Fruit fly (Drosophila melanogaster) whole organism, wandering third instar larva: Measurements from ENCODE around the gene CG34461.

ENCODE experiments used
- HLH106 ChIP-seq: fragments of 200-800 bp; optimal IDR thresholded peaks from 3 replicates; lab custom pipeline; 2019; ENCODE audit warnings: missing biosample characterization, mild to moderate bottlenecking, missing genetic modification characterization, moderate library complexity
- Myc ChIP-seq: fragments of >200 bp; optimal IDR thresholded peaks from 2 replicates; lab custom pipeline; 2017
- psq ChIP-seq: fragments of 200-800 bp; sonication (Bioruptor generic); optimal IDR thresholded peaks from 3 replicates; lab custom pipeline; 2017; ENCODE audit warnings: missing biosample characterization, mild to moderate bottlenecking, missing genetic modification characterization, moderate library complexity

- no peak for TF ChIP-seq HLH106 (tag; lab: Kevin White, UChicago)
- TF ChIP-seq Myc: no peak
- TF ChIP-seq psq (GFP tag; lab: Kevin White, UChicago): no peak
Measured at dm6 chr3L:8334338-8334737, 8.7 kb downstream of the CG34461 start.
